Fruit fly (Drosophila melanogaster): ENCODE measurements around the gene CG6153.

Gene CG6153

DNA sequence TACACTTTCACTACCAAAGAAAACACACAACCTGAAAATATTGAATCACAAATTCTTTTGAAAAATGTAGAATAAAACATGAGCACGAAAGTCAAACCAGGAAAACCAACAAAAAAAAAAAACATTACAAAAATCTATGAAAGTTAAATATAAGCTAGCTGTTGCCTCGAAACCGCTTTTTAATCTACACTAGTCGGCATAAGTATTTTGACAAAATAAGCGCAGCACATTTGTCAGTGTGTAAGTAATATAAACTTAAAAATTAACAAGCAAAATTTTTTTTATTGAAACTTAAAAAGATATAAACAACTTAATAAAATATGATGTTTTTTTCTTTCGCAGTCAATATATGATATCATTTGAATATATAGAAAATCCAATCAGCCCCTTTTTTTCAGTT, 20.1 kb downstream of the CG6153 start, which contains the start of gene CG5787:
Gene CG5787 (minus strand): TSS at position 101 of the 400 bp plus-strand sequence.
- TF ChIP-seq Hr83 (GFP tag; optimal IDR thresholded peaks at IDR 0.05; ENCODE audit: poor library complexity, severe bottlenecking), result no peak
- TF ChIP-seq Mio (GFP tag; optimal IDR thresholded peaks at IDR 0.05), result no peak
- no peak for TF ChIP-seq dsf (GFP tag; optimal IDR thresholded peaks at IDR 0.05; ENCODE audit: borderline replicate concordance)
- TF ChIP-seq OdsH (GFP tag; optimal IDR thresholded peaks at IDR 0.05), result no peak
- no peak for TF ChIP-seq jim (GFP tag; optimal IDR thresholded peaks at IDR 0.05)
- TF ChIP-seq N (GFP tag; optimal IDR thresholded peaks at IDR 0.05), result no peak
- no peak for TF ChIP-seq Vsx2 (GFP tag; optimal IDR thresholded peaks at IDR 0.05; ENCODE audit: partially characterized antibody)
- TF ChIP-seq sv (GFP tag; optimal IDR thresholded peaks at IDR 0.05), result no peak
- no peak for TF ChIP-seq lola (GFP tag; optimal IDR thresholded peaks at IDR 0.05)
- no peak for TF ChIP-seq br (GFP tag; optimal IDR thresholded peaks at IDR 0.05)
- no peak for TF ChIP-seq rgr (GFP tag; optimal IDR thresholded peaks at IDR 0.05)
- no peak for TF ChIP-seq Dif (GFP tag; optimal IDR thresholded peaks at IDR 0.05; ENCODE audit: partially characterized antibody)
- TF ChIP-seq CrebA (GFP tag; optimal IDR thresholded peaks at IDR 0.05; ENCODE audit: borderline replicate concordance), result no peak
- TF ChIP-seq Jra (GFP tag; optimal IDR thresholded peaks at IDR 0.05), result no peak
- TF ChIP-seq Dfd (GFP tag; optimal IDR thresholded peaks at IDR 0.05), result no peak
- TF ChIP-seq ey (GFP tag; optimal IDR thresholded peaks at IDR 0.05), result no peak
- no peak for TF ChIP-seq usp (GFP tag; optimal IDR thresholded peaks at IDR 0.05)
- TF ChIP-seq Myc (optimal IDR thresholded peaks at IDR 0.05), result no peak
- no peak for TF ChIP-seq Sp1 (GFP tag; optimal IDR thresholded peaks at IDR 0.05)

- TF ChIP-seq Rel (GFP tag; optimal IDR thresholded peaks at IDR 0.05), result no peak
- TF ChIP-seq Rel (tag; optimal IDR thresholded peaks at IDR 0.05), result peak; percentile 47
- no peak for TF ChIP-seq Myc (optimal IDR thresholded peaks at IDR 0.05)
- no peak for TF ChIP-seq CG9705 (GFP tag; optimal IDR thresholded peaks at IDR 0.05)
- TF ChIP-seq rgr (GFP tag; optimal IDR thresholded peaks at IDR 0.05), result no peak
- no peak for TF ChIP-seq usp (GFP tag; optimal IDR thresholded peaks at IDR 0.05)
- TF ChIP-seq woc (GFP tag; optimal IDR thresholded peaks at IDR 0.05), result no peak
- TF ChIP-seq Jra (GFP tag; optimal IDR thresholded peaks at IDR 0.05), result no peak
Measured at dm6 chr2L:12718437-12719376, 25.9 kb downstream of the CG6153 start, which contains the start of gene MRP. MRP (plus strand) TSS chr2L:12719045.

dm6 chr2L:12719712-12720429, 27.1 kb downstream of the CG6153 start:
- TF ChIP-seq Rel (GFP tag; optimal IDR thresholded peaks at IDR 0.05), result no peak
- TF ChIP-seq Rel (tag; optimal IDR thresholded peaks at IDR 0.05), result peak; percentile 80
- TF ChIP-seq br (GFP tag; optimal IDR thresholded peaks at IDR 0.05), result peak; percentile 57
- no peak for TF ChIP-seq Vsx2 (GFP tag; optimal IDR thresholded peaks at IDR 0.05; ENCODE audit: partially characterized antibody)
- TF ChIP-seq h (GFP tag; optimal IDR thresholded peaks at IDR 0.05), result peak; percentile 57

dm6 chr2L:12720430-12721396, 27.9 kb downstream of the CG6153 start:
- TF ChIP-seq HLH106 (tag; optimal IDR thresholded peaks at IDR 0.05), result peak; percentile 38
- no peak for TF ChIP-seq Dif (GFP tag; optimal IDR thresholded peaks at IDR 0.05; ENCODE audit: partially characterized antibody)
- peak; percentile 10 for TF ChIP-seq rgr (GFP tag; optimal IDR thresholded peaks at IDR 0.05)
- peak; percentile 16 for TF ChIP-seq woc (GFP tag; optimal IDR thresholded peaks at IDR 0.05)
- TF ChIP-seq ey (GFP tag; optimal IDR thresholded peaks at IDR 0.05), result peak; percentile 37
- TF ChIP-seq tai (GFP tag; optimal IDR thresholded peaks at IDR 0.05), result peak; percentile 10
- TF ChIP-seq brk (GFP tag; optimal IDR thresholded peaks at IDR 0.05), result peak; percentile 29
- peak; percentile 2 for TF ChIP-seq sage (GFP tag; optimal IDR thresholded peaks at IDR 0.05)
- TF ChIP-seq fru (GFP tag; optimal IDR thresholded peaks at IDR 0.05), result peak; percentile 26
- TF ChIP-seq CG32264 (GFP tag; optimal IDR thresholded peaks at IDR 0.05), result peak; percentile 11
- no peak for TF ChIP-seq Rel (GFP tag; optimal IDR thresholded peaks at IDR 0.05)
- peak; percentile 22 for TF ChIP-seq Rel (tag; optimal IDR thresholded peaks at IDR 0.05)
- TF ChIP-seq foxo (GFP tag; optimal IDR thresholded peaks at IDR 0.05), result peak in 1 of 2 experiments; percentile 43
- no peak for TF ChIP-seq CG9705 (GFP tag; optimal IDR thresholded peaks at IDR 0.05)
- TF ChIP-seq OdsH (GFP tag; optimal IDR thresholded peaks at IDR 0.05), result peak; percentile 30
- TF ChIP-seq Dfd (GFP tag; optimal IDR thresholded peaks at IDR 0.05), result no peak
- TF ChIP-seq h (GFP tag; optimal IDR thresholded peaks at IDR 0.05), result peak; percentile 66
- no peak for TF ChIP-seq dmrt93B (GFP tag; optimal IDR thresholded peaks at IDR 0.05)
